Fruit fly (Drosophila melanogaster) whole organism, larva: ENCODE measurements around the gene Tim13.
A peak's percentile ranks its signal among the peaks of the same experiment; 100 is the strongest.

ENCODE experiments used
- noc ChIP-seq: fragments of 200-800 bp; sonication (Bioruptor generic); optimal IDR thresholded peaks from 3 replicates; lab custom pipeline; 2019; ENCODE audit warnings: missing biosample characterization, mild to moderate bottlenecking, missing genetic modification characterization, moderate library complexity

Gene Tim13

dm6 chr3L:11774401-11774800 lies at the start of gene Tim13:
Gene Tim13, minus strand, starts transcription at chr3L:11774501.
- TF ChIP-seq noc = no peak

DNA sequence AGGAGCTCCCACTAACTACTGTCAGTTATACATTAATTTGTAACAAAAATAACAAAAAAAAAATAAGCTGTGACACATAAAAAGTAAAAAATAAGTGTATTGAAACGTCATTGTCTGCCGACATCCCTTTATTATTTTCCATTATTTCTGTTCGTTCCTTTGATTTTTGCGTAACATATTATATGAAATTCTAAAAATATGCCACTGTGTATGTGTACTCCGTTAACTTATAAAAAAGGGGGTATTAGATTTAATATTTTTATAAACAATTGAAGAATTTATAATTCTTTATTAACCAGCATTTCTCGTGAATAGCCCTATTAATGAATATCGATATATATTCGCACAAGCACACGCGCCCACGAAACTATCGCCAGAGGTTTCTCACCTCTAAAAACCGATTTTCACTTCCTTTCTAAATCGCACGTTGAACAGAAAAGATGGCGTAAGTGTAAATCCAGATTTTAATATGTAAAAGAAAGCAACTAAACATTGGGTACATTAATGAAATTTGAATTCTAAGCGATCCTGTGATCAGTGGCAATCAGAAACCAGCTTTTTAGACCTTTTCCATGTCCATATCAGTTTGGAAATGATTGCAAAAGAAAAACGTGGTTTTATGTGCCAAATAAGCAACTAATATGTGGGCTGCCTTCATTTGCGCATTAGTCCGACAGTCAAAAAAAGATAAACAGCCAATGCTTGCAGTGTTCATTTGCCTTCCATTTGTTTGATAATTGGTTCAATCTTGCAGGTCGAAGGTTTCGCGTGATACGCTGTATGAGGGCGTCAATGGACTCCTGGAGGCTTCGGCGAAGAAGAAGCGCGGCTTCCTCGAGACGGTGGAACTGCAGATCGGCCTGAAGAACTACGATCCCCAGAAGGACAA lies 48.4 kb upstream of the Tim13 start, which contains the start of gene RpL10Ab:
Gene RpL10Ab (plus strand): TSS at position 406 of the 889 bp plus-strand sequence.
- no peak for TF ChIP-seq noc

DNA sequence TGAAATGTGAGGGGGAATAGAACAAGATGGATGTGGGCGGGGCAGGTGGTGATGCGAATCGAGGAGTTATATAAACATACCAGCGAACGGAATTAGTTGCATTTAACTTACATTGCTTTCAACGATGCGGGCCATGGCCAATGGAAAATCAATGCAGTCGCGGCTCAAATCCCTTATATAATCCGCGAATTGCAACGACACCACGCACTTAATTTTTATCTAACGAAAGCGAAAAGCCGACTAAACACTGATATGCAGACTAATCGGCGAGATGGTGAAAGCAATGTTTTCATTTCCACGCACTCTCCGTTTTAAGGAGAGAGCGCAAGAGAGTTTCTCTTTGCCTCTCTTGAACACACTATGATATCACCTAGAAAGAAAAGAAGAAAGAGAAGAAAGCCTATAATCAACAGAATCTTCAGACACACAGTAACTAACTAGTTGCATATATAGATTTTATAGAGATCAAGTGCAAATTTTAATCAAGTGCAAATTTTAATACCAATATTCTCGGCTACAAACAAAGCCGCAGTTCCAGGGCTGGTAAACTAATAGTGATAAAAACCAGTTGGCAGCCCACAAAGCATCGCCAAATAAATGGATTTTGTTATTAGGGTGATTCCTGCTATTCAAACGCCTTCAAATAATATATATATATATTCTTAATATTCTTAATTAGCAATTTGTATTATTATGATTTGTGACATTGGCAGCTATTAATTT lies 47.6 kb upstream of the Tim13 start, which contains the start of the genes CG11597 and CG5946:
Gene CG11597 (minus strand): TSS at position 553 of the 723 bp plus-strand sequence.
Gene CG5946 (minus strand): TSS at position 553 of the 723 bp plus-strand sequence.
- TF ChIP-seq noc = no peak

dm6 chr3L:11819639-11820456 lies 45.5 kb upstream of the Tim13 start:
- peak; percentile 55 for TF ChIP-seq noc

DNA sequence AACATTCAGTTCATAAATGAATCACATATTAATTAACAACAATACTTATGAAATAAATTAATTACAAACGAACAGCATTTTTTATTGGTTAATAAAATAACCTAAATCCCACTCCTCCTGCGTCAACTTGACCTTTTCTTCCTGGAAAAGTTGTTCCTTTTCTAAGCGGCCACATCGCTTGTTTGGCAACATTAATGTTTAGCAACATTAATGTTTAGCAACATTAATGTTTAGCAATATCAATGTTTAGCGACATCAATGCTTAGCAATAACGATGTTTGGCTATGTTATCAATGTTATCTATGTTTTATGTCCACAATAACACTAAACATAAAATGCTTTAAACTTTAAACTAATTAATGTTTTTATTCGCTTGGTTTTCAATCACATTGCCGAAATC lies 42.3 kb upstream of the Tim13 start:
- TF ChIP-seq noc = no peak

DNA sequence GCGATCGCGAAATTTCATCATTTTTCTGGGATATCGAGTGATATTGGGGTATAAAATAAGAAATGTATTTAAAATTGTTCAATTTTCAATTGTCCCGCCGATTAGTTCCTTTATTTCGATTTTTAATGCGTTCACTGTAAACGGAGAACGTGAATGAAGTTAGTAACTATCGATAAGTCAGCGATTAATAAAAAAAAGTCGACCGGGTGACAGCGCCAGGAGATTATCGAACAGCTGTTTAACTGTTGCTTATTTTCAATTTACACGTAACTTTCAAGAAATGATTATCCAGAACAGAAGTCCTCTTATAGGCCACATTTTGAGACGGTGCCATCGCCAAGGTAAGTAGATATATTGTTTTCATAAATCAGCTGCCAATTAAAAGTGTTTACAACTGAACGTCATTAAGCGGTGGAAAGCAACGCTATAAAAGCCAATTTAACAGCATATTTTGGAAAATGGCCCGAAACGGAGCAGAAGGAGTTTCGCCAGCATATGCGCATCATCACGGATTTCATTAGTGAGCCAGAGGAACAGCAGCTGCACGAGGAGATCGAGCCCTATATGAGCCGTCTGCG lies 41.0 kb upstream of the Tim13 start, which contains the start of gene CG14130:
Gene CG14130 (plus strand): TSS at position 225 of the 578 bp plus-strand sequence.
- no peak for TF ChIP-seq noc

- no peak for TF ChIP-seq noc
Measured at dm6 chr3L:11814655-11815054, 40.4 kb upstream of the Tim13 start, which contains the start of gene Cubn2. Gene Cubn2, minus strand, starts transcription at chr3L:11814755.

DNA sequence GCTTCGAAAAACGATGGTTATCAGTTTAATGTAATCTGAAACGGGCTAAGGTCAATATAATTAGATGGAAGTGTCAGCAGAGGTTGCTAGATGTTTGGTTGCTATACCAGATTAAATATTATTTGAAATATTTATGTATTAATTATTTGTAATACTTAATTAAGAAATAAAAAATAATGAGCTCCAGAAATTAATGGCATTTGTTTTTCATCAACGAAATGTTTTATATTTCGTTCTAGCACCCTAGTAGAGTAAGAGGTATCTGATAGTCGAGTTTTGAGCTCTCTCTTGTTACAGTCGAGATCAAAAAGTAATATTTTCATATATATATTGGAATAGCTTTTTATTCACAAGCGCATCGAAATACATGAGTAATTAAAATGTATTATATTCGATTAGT lies 27.3 kb upstream of the Tim13 start:
- TF ChIP-seq noc = no peak

dm6 chr3L:11800761-11801160 lies 26.5 kb upstream of the Tim13 start, which contains the start of gene Gcat:
Gene Gcat, minus strand, starts transcription at chr3L:11800861.
- TF ChIP-seq noc = no peak

dm6 chr3L:11795440-11795983 lies 21.2 kb upstream of the Tim13 start, which contains the start of gene Klp68D:
Gene Klp68D, plus strand, starts transcription at chr3L:11795614.
- TF ChIP-seq noc = no peak

- no peak for TF ChIP-seq noc
Measured at dm6 chr3L:11793233-11793800, 19.0 kb upstream of the Tim13 start, which contains the start of the genes twy and CG10907. Gene twy, minus strand, starts transcription at chr3L:11793283. Gene CG10907, plus strand, starts transcription at chr3L:11793514.

DNA sequence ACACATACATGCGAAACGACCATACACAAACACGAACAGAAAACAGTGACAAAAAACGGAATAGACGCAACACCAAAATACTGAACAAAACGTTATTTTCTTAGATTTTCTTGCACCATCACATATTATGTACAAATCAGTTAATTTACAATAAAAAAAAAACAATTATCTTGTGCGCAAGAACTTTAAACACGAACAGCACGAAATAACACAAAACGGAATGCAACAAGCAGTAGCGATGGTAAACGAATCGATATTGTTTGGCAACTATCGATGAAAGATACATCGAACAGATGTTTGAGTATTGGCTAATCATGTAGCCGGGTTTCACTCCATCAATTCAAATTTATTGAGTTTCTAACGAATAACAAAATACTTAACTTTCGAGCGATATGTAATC lies 15.5 kb upstream of the Tim13 start, which contains the start of gene Pi3K68D:
Gene Pi3K68D (minus strand): TSS at position 241 of the 400 bp plus-strand sequence.
- no peak for TF ChIP-seq noc

DNA sequence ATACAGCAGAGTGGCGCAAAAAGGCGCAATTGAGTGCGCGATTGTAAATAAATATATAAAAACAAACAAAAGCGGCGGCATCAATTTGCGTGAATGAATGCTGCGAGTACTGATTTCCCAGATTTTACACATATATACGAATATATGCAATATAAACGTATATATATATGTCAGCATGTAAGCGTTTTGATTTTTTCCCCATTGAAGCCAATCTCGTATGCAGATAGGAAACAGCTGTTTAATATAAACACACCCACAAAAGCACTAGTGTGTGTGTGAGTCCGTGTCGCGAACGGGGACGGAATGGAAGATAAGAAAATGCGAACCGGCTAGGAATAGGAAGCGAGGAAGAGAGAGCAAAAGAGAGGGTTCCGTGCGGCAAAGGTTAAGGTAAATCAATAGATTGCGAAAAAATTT lies 14.6 kb upstream of the Tim13 start:
- TF ChIP-seq noc = peak; percentile 29

- TF ChIP-seq noc = no peak
Measured at dm6 chr3L:11788195-11788594, 13.9 kb upstream of the Tim13 start.

- peak; percentile 78 for TF ChIP-seq noc
Measured at dm6 chr3L:11785291-11785690, 11.0 kb upstream of the Tim13 start.
